Fruit fly (Drosophila melanogaster): Measurements from ENCODE around the gene CG5916.

CG5916 gene

DNA sequence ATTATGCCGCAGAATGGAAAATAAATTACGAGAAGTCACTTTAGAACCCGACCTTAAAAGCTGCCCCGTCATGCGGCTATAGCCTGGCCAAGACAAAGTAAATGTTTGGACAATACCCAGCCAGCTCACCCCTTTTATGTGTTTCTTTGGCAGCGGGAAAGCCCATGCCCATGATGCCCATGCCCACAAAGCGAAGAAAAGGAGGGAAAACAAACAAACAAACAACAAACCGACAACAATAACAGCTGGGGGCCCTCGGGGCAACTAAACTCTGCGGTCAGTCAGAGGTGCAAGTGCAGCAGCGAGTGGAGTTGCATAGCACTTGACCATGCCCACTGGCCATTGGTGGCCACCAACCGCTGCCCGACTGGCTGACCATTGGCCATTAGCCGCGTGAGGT is 11.2 kb upstream of the CG5916 start:
- TF ChIP-seq pan (optimal IDR thresholded peaks at IDR 0.05): no peak

DNA sequence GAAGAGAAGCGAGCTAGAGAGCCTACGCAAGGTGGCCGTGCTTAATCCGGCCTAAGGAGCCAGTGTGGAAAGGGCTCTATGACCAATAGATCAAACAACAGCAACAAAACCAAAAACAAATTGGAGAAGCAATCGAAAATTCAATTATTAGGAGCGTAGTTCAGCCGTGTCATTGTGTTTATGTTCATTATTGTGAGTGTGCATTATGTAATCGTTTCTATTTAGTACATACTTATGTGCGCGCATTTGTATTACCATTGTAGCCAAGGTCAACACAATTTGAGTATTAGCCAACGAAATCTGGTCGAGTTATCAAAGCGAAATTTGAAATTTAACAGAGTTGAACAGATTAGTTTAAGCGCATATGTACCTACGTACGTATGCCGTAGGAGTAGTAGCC is 1.9 kb downstream of the CG5916 start:
- TF ChIP-seq usp (GFP tag; optimal IDR thresholded peaks at IDR 0.05) (no peak), EcR (GFP tag; optimal IDR thresholded peaks at IDR 0.05) (no peak), psq (optimal IDR thresholded peaks at IDR 0.05) (no peak), pan (optimal IDR thresholded peaks at IDR 0.05) (no peak), CG8478 (optimal IDR thresholded peaks at IDR 0.05) (no peak), Dll (optimal IDR thresholded peaks at IDR 0.05) (no peak)

DNA sequence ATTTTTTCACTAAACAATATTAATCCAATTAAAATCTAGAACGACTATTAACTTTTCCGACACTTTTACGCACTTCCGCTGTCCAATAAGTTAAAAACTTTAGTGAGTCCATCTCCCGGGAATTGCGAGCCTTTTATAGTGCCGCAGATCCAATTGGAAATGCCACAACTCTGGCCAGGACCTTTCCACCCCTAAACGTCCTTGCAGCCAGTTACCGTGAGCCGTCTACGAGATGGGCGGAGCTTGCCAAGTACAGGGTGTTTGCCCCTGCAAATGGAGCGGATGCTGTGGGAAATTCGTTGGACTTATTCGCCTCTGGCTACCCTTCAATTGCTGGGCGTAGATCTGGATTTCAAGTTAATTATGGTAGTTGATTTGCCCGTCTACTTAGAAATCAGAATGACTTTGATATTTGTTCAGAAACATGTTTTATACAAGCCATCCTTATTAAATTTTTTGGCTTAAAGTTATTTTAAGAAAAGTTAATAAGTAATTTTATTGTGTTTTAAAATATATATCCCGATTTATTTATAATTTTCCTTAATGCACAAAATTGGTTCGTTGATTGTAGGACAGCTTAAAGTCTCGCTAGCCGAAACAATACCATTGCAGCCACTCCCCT is 4.5 kb downstream of the CG5916 start, which contains the start of gene Fer2:
Fer2 (minus strand) TSS at position 74 of the 622 bp plus-strand sequence.
- TF ChIP-seq CG8478 (optimal IDR thresholded peaks at IDR 0.05) (no peak), pan (optimal IDR thresholded peaks at IDR 0.05) (no peak), usp (GFP tag; optimal IDR thresholded peaks at IDR 0.05) (no peak), Dll (optimal IDR thresholded peaks at IDR 0.05) (no peak), EcR (GFP tag; optimal IDR thresholded peaks at IDR 0.05) (no peak), psq (optimal IDR thresholded peaks at IDR 0.05) (no peak)

DNA sequence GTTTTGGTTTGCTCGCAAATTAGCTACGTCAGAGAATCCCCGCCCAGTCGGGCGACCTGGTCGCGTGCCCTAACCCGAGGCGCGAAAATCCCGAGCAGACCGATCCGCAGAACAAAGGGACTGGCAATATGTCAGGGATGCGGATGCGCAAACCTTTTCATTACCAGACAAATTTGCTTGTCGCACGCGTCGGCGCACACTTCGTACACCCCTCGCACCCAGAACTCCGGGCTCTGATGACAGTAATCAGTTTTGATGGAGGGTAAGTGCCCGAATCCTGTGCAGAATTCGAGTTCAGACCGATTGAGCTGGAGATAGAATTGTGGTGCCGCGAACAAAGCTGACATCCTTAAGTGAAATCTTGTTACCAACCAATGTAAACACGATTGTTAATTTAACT is 5.5 kb downstream of the CG5916 start:
- TF ChIP-seq Dll (optimal IDR thresholded peaks at IDR 0.05) (no peak), pan (optimal IDR thresholded peaks at IDR 0.05) (no peak), EcR (GFP tag; optimal IDR thresholded peaks at IDR 0.05) (no peak), CG8478 (optimal IDR thresholded peaks at IDR 0.05) (no peak), usp (GFP tag; optimal IDR thresholded peaks at IDR 0.05) (no peak), psq (optimal IDR thresholded peaks at IDR 0.05) (no peak)

DNA sequence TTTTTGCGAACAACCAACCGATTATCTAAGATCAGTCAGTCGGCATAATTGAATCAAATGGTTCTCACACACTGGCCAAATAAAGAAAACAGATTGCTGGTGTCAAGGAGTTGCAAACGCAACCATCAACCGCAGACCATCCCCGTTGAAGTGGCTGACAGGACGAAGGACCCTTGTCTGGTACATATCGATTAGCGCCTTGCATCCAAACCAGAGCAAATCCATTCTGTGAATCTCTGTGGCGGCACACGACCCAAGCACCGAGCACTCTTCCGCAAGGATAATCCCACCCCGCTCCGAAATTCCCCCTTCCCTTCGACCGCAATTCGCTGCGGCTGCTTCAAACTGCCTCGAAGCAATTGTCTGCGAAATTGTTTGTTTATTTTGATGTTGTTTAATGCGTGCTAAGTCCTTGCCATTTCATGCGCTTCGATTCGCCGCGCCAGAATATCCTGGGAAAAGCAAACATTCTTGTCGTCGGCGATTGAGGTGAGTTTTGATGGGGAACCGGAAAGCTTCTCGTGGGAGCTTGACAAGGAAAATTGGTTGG is 6.6 kb downstream of the CG5916 start:
- no peak for TF ChIP-seq usp (GFP tag; optimal IDR thresholded peaks at IDR 0.05)
- no peak for TF ChIP-seq psq (optimal IDR thresholded peaks at IDR 0.05)
- no peak for TF ChIP-seq Dll (optimal IDR thresholded peaks at IDR 0.05)
- TF ChIP-seq EcR (GFP tag; optimal IDR thresholded peaks at IDR 0.05): no peak
- TF ChIP-seq pan (optimal IDR thresholded peaks at IDR 0.05): no peak
- no peak for TF ChIP-seq CG8478 (optimal IDR thresholded peaks at IDR 0.05)

DNA sequence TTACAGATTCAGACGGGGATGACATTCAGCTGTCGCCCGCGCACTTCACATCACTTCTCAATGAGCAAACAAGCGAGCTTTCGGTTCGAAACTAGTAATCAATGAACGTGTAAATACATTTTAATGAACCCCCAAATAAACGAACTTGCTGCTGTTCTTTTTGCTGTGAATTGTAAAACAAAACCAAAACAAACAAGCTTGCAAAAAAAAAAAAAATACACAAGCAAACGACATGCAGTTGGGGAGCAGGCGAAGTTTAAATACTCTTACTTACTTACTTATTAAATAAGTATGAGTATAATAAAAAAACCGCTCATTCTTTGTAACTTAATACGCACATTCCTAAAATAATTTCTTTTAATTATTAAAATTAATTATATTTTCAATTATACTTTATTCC is 7.4 kb downstream of the CG5916 start:
- TF ChIP-seq pan (optimal IDR thresholded peaks at IDR 0.05) (no peak), usp (GFP tag; optimal IDR thresholded peaks at IDR 0.05) (no peak), CG8478 (optimal IDR thresholded peaks at IDR 0.05) (no peak), Dll (optimal IDR thresholded peaks at IDR 0.05) (no peak), EcR (GFP tag; optimal IDR thresholded peaks at IDR 0.05) (no peak), psq (optimal IDR thresholded peaks at IDR 0.05) (no peak)

DNA sequence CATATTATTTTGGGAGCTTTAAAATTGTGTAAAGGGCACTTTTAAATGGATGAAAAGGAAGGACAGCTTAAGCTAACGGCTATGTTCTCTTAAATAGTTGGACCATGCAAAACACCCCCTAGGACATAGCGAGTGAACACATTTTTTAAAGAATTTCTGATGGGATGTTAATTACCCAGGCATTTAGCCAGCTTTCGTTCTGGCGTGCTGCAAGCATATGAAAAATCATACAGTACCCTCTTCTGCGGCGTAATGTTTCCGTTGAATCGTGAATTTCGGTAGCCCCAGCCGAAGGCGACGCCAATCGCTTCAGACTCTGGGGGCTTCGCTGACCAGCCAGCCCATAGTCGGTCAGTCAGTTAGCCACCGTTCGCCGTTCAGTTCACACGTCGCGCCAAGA is 7.9 kb downstream of the CG5916 start, which contains the start of gene CG6006:
CG6006 (plus strand) TSS at position 301 of the 400 bp plus-strand sequence.
- TF ChIP-seq psq (optimal IDR thresholded peaks at IDR 0.05) (no peak), CG8478 (optimal IDR thresholded peaks at IDR 0.05) (no peak), pan (optimal IDR thresholded peaks at IDR 0.05) (no peak), Dll (optimal IDR thresholded peaks at IDR 0.05) (no peak)

DNA sequence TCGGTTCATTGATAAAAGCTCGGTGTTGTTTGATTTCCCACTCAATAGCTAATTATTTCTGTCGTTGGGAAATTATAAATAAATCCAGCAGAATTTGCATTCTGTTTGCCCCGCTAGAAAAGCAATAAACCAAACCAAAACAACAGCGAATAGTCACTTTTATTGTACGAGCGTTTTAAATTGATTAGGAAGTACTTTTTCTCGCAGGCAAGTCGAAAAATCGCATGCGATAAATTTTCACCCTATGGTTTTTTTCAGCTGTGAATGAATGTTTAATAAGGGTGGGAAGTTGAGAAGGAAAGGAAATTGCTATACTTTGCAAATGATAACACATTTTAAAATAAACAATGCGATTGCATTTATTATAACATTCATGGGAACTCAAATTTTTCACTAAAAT is 9.2 kb downstream of the CG5916 start:
- TF ChIP-seq CG8478 (optimal IDR thresholded peaks at IDR 0.05): no peak
- TF ChIP-seq psq (optimal IDR thresholded peaks at IDR 0.05): no peak
- TF ChIP-seq EcR (GFP tag; optimal IDR thresholded peaks at IDR 0.05): no peak
- no peak for TF ChIP-seq pan (optimal IDR thresholded peaks at IDR 0.05)
- no peak for TF ChIP-seq Dll (optimal IDR thresholded peaks at IDR 0.05)
- no peak for TF ChIP-seq usp (GFP tag; optimal IDR thresholded peaks at IDR 0.05)

DNA sequence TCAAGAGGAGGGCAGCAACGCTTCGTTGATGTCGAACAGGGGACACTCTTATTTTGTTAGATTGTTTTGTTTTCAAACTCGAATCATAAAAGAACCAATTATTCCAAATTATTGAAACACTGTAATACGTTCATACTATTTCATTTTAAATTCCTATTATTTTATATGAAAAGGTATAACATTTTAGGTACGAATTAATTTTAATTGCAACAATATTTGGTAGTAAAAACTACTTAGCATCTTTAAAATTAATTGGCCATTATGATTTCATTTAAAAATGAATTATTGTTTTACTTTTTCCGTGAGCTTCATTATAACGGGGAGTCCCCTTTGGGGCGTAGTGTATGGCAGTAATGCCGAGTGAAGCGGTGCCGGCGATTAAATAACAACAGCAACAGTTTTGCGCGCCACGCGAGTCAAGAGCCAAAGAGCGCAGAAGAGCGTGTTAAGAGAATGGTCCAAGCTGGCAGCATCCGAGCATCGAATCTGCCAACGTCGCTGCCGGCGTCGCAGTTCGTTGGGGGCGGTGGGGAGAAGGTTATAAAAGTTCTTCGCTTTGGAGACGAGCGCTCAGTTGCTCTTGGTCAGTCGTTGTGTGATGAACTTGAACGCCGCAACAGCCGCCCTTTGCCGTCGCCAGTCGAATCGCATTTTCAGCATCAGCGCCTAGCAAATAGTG is 10.9 kb downstream of the CG5916 start:
- TF ChIP-seq psq (optimal IDR thresholded peaks at IDR 0.05) (no peak), usp (GFP tag; optimal IDR thresholded peaks at IDR 0.05) (no peak), Dll (optimal IDR thresholded peaks at IDR 0.05) (peak; percentile 34), CG8478 (optimal IDR thresholded peaks at IDR 0.05) (no peak), EcR (GFP tag; optimal IDR thresholded peaks at IDR 0.05) (no peak), pan (optimal IDR thresholded peaks at IDR 0.05) (no peak)

DNA sequence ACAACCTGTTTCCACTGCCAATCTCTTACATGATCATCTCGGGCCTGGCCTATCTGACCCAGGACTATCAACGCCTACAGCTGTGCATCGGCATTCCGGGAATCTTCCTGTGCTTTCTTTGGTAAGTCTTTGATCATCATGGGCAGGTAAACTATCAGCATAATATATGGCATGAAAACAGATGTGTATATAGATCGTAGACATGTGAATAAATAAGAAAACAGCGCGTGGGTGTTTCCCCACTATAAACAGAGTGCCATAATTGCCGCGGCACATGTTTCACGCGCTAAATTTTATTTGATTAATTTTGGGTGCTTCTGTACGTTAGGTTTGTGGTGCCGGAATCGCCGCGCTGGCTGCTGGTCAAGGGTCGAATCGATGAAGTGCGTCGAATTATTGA is 21.3 kb downstream of the CG5916 start:
- no peak for TF ChIP-seq psq (optimal IDR thresholded peaks at IDR 0.05)

DNA sequence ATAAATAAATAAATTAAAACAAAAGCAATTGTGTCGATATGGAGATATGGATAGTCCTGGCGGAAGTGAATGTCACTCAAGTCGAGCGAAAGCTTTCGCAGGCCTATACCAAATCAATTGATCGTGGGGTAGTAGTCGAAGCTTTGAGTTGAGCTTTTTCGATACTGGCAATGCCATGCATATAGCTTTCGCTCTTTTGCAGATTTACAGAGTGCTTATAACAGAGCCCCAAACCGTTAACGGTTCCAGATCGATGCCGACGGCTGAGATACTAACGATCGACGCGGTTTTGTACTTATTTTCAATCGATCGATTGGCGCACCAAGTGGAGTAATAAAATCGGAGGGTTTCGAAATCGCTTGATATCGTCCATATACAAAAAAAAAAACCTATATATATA is 24.9 kb downstream of the CG5916 start, which contains the start of gene CG8925:
CG8925 (plus strand) TSS at position 245 of the 400 bp plus-strand sequence.
- TF ChIP-seq usp (GFP tag; optimal IDR thresholded peaks at IDR 0.05): no peak

DNA sequence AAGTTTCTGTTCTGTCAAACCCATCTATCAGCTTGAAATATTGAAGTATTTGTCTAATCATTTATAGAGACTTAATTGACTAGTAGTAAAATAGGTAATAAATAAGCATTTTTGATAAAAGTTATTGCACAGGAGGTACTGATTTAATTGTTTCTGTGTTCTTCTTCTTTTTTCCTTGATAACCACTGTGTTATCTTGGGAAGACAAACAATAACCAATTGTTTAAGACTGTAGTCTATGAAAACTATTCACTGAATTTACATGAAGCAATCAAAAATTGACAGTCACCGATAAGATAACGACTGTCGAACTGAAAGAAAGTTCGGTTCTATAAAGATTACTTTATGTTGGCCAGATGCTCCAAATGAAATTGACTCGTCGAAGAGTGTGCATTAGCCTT is 26.7 kb downstream of the CG5916 start:
- no peak for TF ChIP-seq usp (GFP tag; optimal IDR thresholded peaks at IDR 0.05)

DNA sequence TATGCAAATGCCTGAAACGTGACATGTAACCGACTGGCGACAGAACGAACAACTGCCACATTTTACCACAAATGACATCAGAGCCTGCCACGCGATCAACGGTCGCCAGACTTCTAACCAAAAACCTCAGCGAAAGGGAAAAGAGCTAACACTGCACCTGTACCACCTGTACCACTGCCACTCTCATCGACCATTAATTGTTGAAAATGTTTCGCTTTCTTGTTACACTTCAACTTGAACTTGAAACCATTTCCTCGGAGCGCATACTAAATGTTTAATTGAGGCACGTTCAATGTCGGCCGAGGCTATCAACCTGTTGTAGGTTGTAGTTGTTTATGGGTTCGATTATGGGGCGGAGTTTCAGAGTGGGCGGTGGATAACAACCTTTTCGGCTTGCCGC is 29.7 kb downstream of the CG5916 start:
- TF ChIP-seq psq (optimal IDR thresholded peaks at IDR 0.05) (no peak), pan (optimal IDR thresholded peaks at IDR 0.05) (no peak), CG8478 (optimal IDR thresholded peaks at IDR 0.05) (no peak), EcR (GFP tag; optimal IDR thresholded peaks at IDR 0.05) (no peak), usp (GFP tag; optimal IDR thresholded peaks at IDR 0.05) (no peak), Dll (optimal IDR thresholded peaks at IDR 0.05) (no peak)
